Worm (Caenorhabditis elegans): ENCODE measurements around the gene B0545.4.

DNA sequence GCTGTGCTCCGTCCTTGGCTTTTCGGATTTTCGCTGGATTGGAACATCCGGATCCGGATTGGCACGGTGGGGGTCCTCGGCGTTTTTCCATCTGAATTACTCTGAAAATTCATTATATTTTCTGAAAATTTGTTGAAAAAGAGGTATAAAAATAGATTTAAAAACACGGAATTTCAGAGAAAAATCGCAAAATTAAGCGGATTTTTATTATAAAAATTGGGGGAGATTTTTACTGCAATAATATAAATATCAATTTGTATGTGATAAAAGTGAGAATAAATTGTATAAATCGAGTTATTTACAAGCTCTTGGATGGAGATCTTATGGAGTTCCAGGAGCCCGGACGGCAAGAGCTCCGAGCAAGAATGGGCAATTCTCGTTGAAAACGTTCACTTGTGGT is 12.4 kb upstream of the B0545.4 start, which contains the start of gene tut-1:
- TF ChIP-seq tag-97 (GFP tag; IDR thresholded peaks at IDR 0.05): no peak
- no peak for TF ChIP-seq lin-15B (tag; optimal IDR thresholded peaks at IDR 0.05)
- TF ChIP-seq T26A8.4 (GFP tag; IDR thresholded peaks at IDR 0.05): no peak
- TF ChIP-seq pha-4 (GFP tag; IDR thresholded peaks at IDR 0.05): no peak
- no peak for TF ChIP-seq pha-4 (tag; optimal IDR thresholded peaks at IDR 0.05)
- TF ChIP-seq unc-62 (GFP tag; optimal IDR thresholded peaks at IDR 0.05 in 1 of 2): no peak
- TF ChIP-seq unc-62 (tag; optimal IDR thresholded peaks at IDR 0.05): no peak
- no peak for TF ChIP-seq egl-27 (tag; optimal IDR thresholded peaks at IDR 0.05)
- no peak for TF ChIP-seq mep-1 (tag; optimal IDR thresholded peaks at IDR 0.05)
